Fruit fly (Drosophila melanogaster) whole organism: ENCODE measurements around the gene Arpc1.

Experiments
- CG8478 ChIP-seq: fragments of >200 bp; optimal IDR thresholded peaks from 2 replicates; lab custom pipeline; 2018; ENCODE audit warnings: inconsistent platforms
- usp ChIP-seq: fragments of >200 bp; optimal IDR thresholded peaks from 2 replicates; lab custom pipeline; 2017; ENCODE audit warnings: missing biosample characterization, missing genetic modification characterization, mixed read lengths

dm6 chr2L:13778648-13779047 lies 50.9 kb downstream of the Arpc1 start:
- TF ChIP-seq CG8478 (no peak), usp (no peak)
